Worm (Caenorhabditis elegans): ENCODE measurements around the gene col-10.

Gene col-10

DNA sequence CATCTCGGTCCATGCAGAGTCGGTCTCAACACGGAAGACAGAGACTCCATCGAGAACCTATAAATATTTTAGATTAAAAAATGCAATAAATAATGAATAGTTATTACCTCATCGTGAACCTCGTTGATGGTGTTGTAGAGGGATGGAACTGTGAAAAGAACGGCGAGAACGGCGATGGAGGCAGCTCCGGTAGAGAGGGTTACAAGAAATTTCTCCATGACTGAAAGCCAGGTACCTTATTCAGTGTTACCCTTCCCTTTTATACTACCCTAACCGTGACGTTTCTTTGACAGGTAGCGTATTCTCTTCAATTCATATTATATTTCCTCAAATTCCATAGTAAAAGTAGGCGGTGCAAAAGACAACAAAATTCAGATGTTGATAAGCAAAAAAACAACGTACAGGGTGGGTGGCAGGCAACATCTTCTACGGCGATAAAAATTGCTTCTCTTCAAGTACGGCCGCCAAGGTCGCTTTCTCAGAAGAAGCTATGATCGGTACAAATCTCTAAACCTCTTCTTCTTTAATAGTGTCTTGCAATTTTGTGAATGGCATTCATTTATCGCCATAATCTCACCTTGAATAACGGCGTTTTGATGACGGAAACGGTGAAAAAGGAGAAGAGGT lies at the start of gene col-10:
Gene col-10, minus strand, starts transcription at position 235 of the 627 bp plus-strand sequence.
- no peak for TF ChIP-seq hlh-30 (tag; optimal IDR thresholded peaks at IDR 0.05; ENCODE audit: insufficient read depth)
- no peak for TF ChIP-seq K09A11.1 (tag; optimal IDR thresholded peaks at IDR 0.05; ENCODE audit: insufficient read depth)
- no peak for TF ChIP-seq elt-4 (tag; optimal IDR thresholded peaks at IDR 0.05)
- TF ChIP-seq lin-11 (tag; optimal IDR thresholded peaks at IDR 0.05), result no peak
- TF ChIP-seq eyg-1 (tag; optimal IDR thresholded peaks at IDR 0.05), result no peak
- TF ChIP-seq hlh-6 (tag; optimal IDR thresholded peaks at IDR 0.05), result no peak
- TF ChIP-seq ahr-1 (tag; optimal IDR thresholded peaks at IDR 0.05), result no peak
- TF ChIP-seq ceh-48 (tag; optimal IDR thresholded peaks at IDR 0.05), result no peak
- no peak for TF ChIP-seq nhr-232 (tag; optimal IDR thresholded peaks at IDR 0.05)
- TF ChIP-seq hlh-13 (GFP tag; optimal IDR thresholded peaks at IDR 0.05), result no peak
- TF ChIP-seq tbx-2 (tag; optimal IDR thresholded peaks at IDR 0.05), result no peak
- TF ChIP-seq unc-86 (tag; optimal IDR thresholded peaks at IDR 0.05), result no peak
- TF ChIP-seq ref-2 (tag; optimal IDR thresholded peaks at IDR 0.05), result no peak
- TF ChIP-seq F13H6.1 (tag; optimal IDR thresholded peaks at IDR 0.05), result no peak
- no peak for TF ChIP-seq Y22D7AL.16 (tag; optimal IDR thresholded peaks at IDR 0.05)
- TF ChIP-seq ceh-14 (tag; optimal IDR thresholded peaks at IDR 0.05), result no peak
- TF ChIP-seq sox-4 (tag; optimal IDR thresholded peaks at IDR 0.05), result no peak
- TF ChIP-seq pha-4 (tag; optimal IDR thresholded peaks at IDR 0.05), result no peak

DNA sequence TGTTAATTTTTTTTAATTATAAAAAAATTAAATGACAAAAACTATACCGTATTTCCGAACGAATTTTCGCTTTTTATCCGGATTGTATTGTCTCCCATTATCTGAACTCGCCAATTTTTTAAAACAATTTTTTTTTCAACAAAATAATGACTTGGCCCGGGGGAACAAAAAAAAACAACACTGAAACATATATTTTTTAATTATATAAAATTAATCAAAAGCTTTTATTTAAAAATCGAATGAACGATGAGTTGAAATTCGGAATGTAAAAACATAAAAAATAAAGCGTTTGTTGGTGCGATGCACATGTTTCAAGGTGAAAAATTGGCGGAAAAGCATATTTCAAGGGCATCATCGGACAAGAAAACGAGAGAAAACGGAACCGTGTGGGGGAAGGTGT lies 48.4 kb upstream of the col-10 start, which contains the start of gene mdt-27:
Gene mdt-27, minus strand, starts transcription at position 101 of the 400 bp plus-strand sequence.
- TF ChIP-seq sox-2 (GFP tag; IDR thresholded peaks at IDR 0.05), result no peak
- TF ChIP-seq T23F11.4 (GFP tag; optimal IDR thresholded peaks at IDR 0.05), result no peak
- no peak for TF ChIP-seq dve-1 (tag; optimal IDR thresholded peaks at IDR 0.05)
- TF ChIP-seq unc-55 (GFP tag; optimal IDR thresholded peaks at IDR 0.05), result no peak
- no peak for TF ChIP-seq ref-2 (tag; optimal IDR thresholded peaks at IDR 0.05)
- TF ChIP-seq ceh-31 (tag; optimal IDR thresholded peaks at IDR 0.05), result no peak
- no peak for TF ChIP-seq tbx-7 (tag; optimal IDR thresholded peaks at IDR 0.05)
- TF ChIP-seq fax-1 (tag; optimal IDR thresholded peaks at IDR 0.05), result no peak
- no peak for TF ChIP-seq ahr-1 (tag; optimal IDR thresholded peaks at IDR 0.05)
- no peak for TF ChIP-seq zip-5 (tag; optimal IDR thresholded peaks at IDR 0.05)
- TF ChIP-seq unc-86 (tag; optimal IDR thresholded peaks at IDR 0.05), result no peak
- TF ChIP-seq pax-1 (tag; optimal IDR thresholded peaks at IDR 0.05), result no peak
- no peak for TF ChIP-seq ceh-34 (tag; optimal IDR thresholded peaks at IDR 0.05)
- no peak for TF ChIP-seq hlh-6 (tag; optimal IDR thresholded peaks at IDR 0.05)
- TF ChIP-seq ceh-2 (tag; optimal IDR thresholded peaks at IDR 0.05), result no peak

DNA sequence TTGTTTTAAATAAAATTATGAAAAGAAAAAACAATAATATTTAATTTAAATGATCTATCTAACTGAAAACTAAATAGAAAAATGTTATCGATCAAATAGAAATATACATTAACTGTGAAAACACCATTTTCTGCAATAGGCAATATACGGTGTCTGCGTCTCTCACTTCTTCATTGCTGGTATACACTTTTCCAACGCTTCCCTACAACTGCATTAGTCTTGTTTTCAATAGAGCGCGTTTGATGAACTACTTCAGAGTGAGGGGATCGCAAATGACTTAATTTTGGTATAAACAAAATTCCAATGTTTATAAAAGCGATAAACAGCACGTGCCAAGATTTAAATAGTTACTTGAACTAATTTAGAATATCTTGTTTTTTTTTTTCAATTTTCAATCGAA lies 47.4 kb upstream of the col-10 start:
- TF ChIP-seq unc-55 (GFP tag; optimal IDR thresholded peaks at IDR 0.05), result peak; percentile 43
- no peak for TF ChIP-seq pros-1 (tag; optimal IDR thresholded peaks at IDR 0.05)
- TF ChIP-seq nfya-1 (tag; optimal IDR thresholded peaks at IDR 0.05), result peak; percentile 70
- no peak for TF ChIP-seq ttx-3 (tag; optimal IDR thresholded peaks at IDR 0.05)
- peak; percentile 52 for TF ChIP-seq ceh-31 (tag; optimal IDR thresholded peaks at IDR 0.05)
- TF ChIP-seq ceh-18 (tag; optimal IDR thresholded peaks at IDR 0.05), result peak; percentile 17
- no peak for TF ChIP-seq ceh-45 (GFP tag; IDR thresholded peaks at IDR 0.05)
- peak; percentile 10 for TF ChIP-seq dve-1 (tag; optimal IDR thresholded peaks at IDR 0.05)
- peak; percentile 96 for TF ChIP-seq unc-42 (tag; optimal IDR thresholded peaks at IDR 0.05)
- TF ChIP-seq pqm-1 (tag; optimal IDR thresholded peaks at IDR 0.05), result no peak
- TF ChIP-seq C38D4.7 (GFP tag; optimal IDR thresholded peaks at IDR 0.05), result no peak
- peak; percentile 22 for TF ChIP-seq tbx-2 (tag; optimal IDR thresholded peaks at IDR 0.05)

DNA sequence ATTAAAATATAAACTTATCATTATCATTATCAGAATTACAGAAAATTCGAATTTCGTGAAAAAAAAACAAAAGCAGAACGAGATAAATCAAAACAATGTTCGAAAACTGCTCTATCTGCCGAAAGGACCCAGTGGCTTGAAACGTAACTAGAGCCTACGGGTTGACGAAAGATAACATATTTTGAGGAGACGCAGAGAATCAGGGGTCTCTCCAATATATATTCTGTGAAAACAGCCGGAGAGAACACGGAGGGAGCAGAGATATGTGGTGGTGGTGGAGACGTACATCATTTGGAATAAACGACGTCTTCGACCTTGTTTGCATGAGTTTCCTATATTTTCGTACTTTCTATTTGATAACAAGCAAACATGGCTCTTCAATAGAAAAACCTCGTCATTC lies 43.8 kb upstream of the col-10 start:
- TF ChIP-seq rnt-1 (tag; optimal IDR thresholded peaks at IDR 0.05), result no peak
- TF ChIP-seq ceh-22 (tag; optimal IDR thresholded peaks at IDR 0.05), result no peak
- no peak for TF ChIP-seq pag-3 (tag; optimal IDR thresholded peaks at IDR 0.05; ENCODE audit: borderline replicate concordance)
- no peak for TF ChIP-seq dve-1 (tag; optimal IDR thresholded peaks at IDR 0.05)
- TF ChIP-seq ceh-18 (tag; optimal IDR thresholded peaks at IDR 0.05), result no peak
- TF ChIP-seq nhr-11 (tag; optimal IDR thresholded peaks at IDR 0.05), result no peak
- TF ChIP-seq ahr-1 (tag; optimal IDR thresholded peaks at IDR 0.05), result no peak
- TF ChIP-seq fkh-10 (GFP tag; optimal IDR thresholded peaks at IDR 0.05), result no peak
- no peak for TF ChIP-seq ceh-14 (tag; optimal IDR thresholded peaks at IDR 0.05)
- no peak for TF ChIP-seq unc-3 (GFP tag; conservative IDR thresholded peaks at IDR 0.05)
- TF ChIP-seq unc-3 (tag; optimal IDR thresholded peaks at IDR 0.05), result no peak
- no peak for TF ChIP-seq hlh-8 (tag; optimal IDR thresholded peaks at IDR 0.05)
- TF ChIP-seq ceh-19 (GFP tag; optimal IDR thresholded peaks at IDR 0.05), result no peak
- no peak for TF ChIP-seq mec-3 (tag; optimal IDR thresholded peaks at IDR 0.05; ENCODE audit: borderline replicate concordance)
- TF ChIP-seq fax-1 (tag; optimal IDR thresholded peaks at IDR 0.05), result no peak
- TF ChIP-seq ceh-34 (tag; optimal IDR thresholded peaks at IDR 0.05), result no peak
- no peak for TF ChIP-seq gmeb-2 (tag; optimal IDR thresholded peaks at IDR 0.05)

All from whole organism, late embryonic.